Worm (Caenorhabditis elegans): ENCODE results near the gene F44B9.10.

The F44B9.10 gene

ce11 chrIII:8022077-8022476 is 11.4 kb downstream of the F44B9.10 start, which contains the start of gene F44B9.2:
Gene F44B9.2 (plus strand): TSS chrIII:8022463.
- TF ChIP-seq nhr-12 (tag; optimal IDR thresholded peaks at IDR 0.05) (no peak), nhr-25 (tag; optimal IDR thresholded peaks at IDR 0.05) (no peak), ceh-82 (tag; optimal IDR thresholded peaks at IDR 0.05) (no peak), mml-1 (tag; optimal IDR thresholded peaks at IDR 0.05) (no peak), lsy-12 (tag; optimal IDR thresholded peaks at IDR 0.05) (no peak), nhr-28 (tag; optimal IDR thresholded peaks at IDR 0.05) (no peak), nhr-76 (tag; optimal IDR thresholded peaks at IDR 0.05) (no peak), egl-27 (tag; optimal IDR thresholded peaks at IDR 0.05) (no peak), pha-4 (tag; optimal IDR thresholded peaks at IDR 0.05) (no peak), nhr-77 (tag; optimal IDR thresholded peaks at IDR 0.05) (no peak), lin-15B (tag; optimal IDR thresholded peaks at IDR 0.05) (no peak), hmg-11 (tag; optimal IDR thresholded peaks at IDR 0.05) (no peak), daf-12 (tag; optimal IDR thresholded peaks at IDR 0.05) (no peak), elt-2 (tag; optimal IDR thresholded peaks at IDR 0.05) (no peak), ceh-28 (tag; optimal IDR thresholded peaks at IDR 0.05) (no peak), unc-62 (GFP tag; optimal IDR thresholded peaks at IDR 0.05) (no peak), ceh-16 (tag; optimal IDR thresholded peaks at IDR 0.05) (no peak)

- peak; percentile 64 for TF ChIP-seq lsy-12 (tag; optimal IDR thresholded peaks at IDR 0.05)
- TF ChIP-seq nhr-43 (tag; optimal IDR thresholded peaks at IDR 0.05; ENCODE audit: poor library complexity, severe bottlenecking) = peak; percentile 58
- TF ChIP-seq pha-4 (tag; optimal IDR thresholded peaks at IDR 0.05) = peak; percentile 84
- peak; percentile 7 for TF ChIP-seq pqm-1 (tag; optimal IDR thresholded peaks at IDR 0.05)
- no peak for TF ChIP-seq mdl-1 (tag; optimal IDR thresholded peaks at IDR 0.05)
- peak; percentile 63 for TF ChIP-seq R02D3.7 (tag; optimal IDR thresholded peaks at IDR 0.05)
- no peak for TF ChIP-seq fkh-2 (tag; optimal IDR thresholded peaks at IDR 0.05)
- TF ChIP-seq elt-3 (tag; optimal IDR thresholded peaks at IDR 0.05) = no peak
- TF ChIP-seq ZK546.5 (tag; optimal IDR thresholded peaks at IDR 0.05) = no peak
- no peak for TF ChIP-seq nhr-28 (tag; optimal IDR thresholded peaks at IDR 0.05)
- no peak for TF ChIP-seq nhr-77 (tag; optimal IDR thresholded peaks at IDR 0.05)
- peak; percentile 89 for TF ChIP-seq nhr-23 (tag; optimal IDR thresholded peaks at IDR 0.05)
- TF ChIP-seq zag-1 (tag; optimal IDR thresholded peaks at IDR 0.05) = no peak
- TF ChIP-seq elt-1 (tag; optimal IDR thresholded peaks at IDR 0.05) = no peak
- no peak for TF ChIP-seq ztf-4 (tag; optimal IDR thresholded peaks at IDR 0.05)
- no peak for TF ChIP-seq daf-12 (tag; optimal IDR thresholded peaks at IDR 0.05)
- TF ChIP-seq aly-2 (tag; optimal IDR thresholded peaks at IDR 0.05) = no peak
- TF ChIP-seq fkh-10 (GFP tag; optimal IDR thresholded peaks at IDR 0.05) = no peak
- TF ChIP-seq skn-1 (tag; optimal IDR thresholded peaks at IDR 0.05) = peak; percentile 34
- TF ChIP-seq unc-62 (GFP tag; optimal IDR thresholded peaks at IDR 0.05) = no peak
- no peak for TF ChIP-seq nhr-11 (tag; optimal IDR thresholded peaks at IDR 0.05)
- TF ChIP-seq jun-1 (tag; optimal IDR thresholded peaks at IDR 0.05) = peak; percentile 45
- peak; percentile 85 for TF ChIP-seq lin-15B (tag; optimal IDR thresholded peaks at IDR 0.05)
- TF ChIP-seq mml-1 (tag; optimal IDR thresholded peaks at IDR 0.05) = no peak
- peak; percentile 86 for TF ChIP-seq hmg-11 (tag; optimal IDR thresholded peaks at IDR 0.05)
- peak; percentile 74 for TF ChIP-seq sea-2 (GFP tag; optimal IDR thresholded peaks at IDR 0.05)
- peak; percentile 46 for TF ChIP-seq elt-2 (tag; optimal IDR thresholded peaks at IDR 0.05)
- TF ChIP-seq unc-39 (tag; optimal IDR thresholded peaks at IDR 0.05) = no peak
- TF ChIP-seq ceh-16 (tag; optimal IDR thresholded peaks at IDR 0.05) = no peak
- TF ChIP-seq snpc-4 (tag; optimal IDR thresholded peaks at IDR 0.05) = peak; percentile 64
- TF ChIP-seq nfya-1 (tag; optimal IDR thresholded peaks at IDR 0.05; ENCODE audit: insufficient read depth) = peak; percentile 86
- TF ChIP-seq ceh-28 (tag; optimal IDR thresholded peaks at IDR 0.05) = peak; percentile 92
- no peak for TF ChIP-seq ama-1 (optimal IDR thresholded peaks at IDR 0.05)
- TF ChIP-seq lin-39 (tag; optimal IDR thresholded peaks at IDR 0.05) = peak; percentile 82
- TF ChIP-seq nhr-67 (tag; optimal IDR thresholded peaks at IDR 0.05) = no peak
- TF ChIP-seq ceh-9 (tag; optimal IDR thresholded peaks at IDR 0.05) = no peak
- no peak for TF ChIP-seq nhr-237 (tag; optimal IDR thresholded peaks at IDR 0.05)
- TF ChIP-seq fos-1 (tag; optimal IDR thresholded peaks at IDR 0.05) = no peak
- no peak for TF ChIP-seq nhr-12 (tag; optimal IDR thresholded peaks at IDR 0.05)
- TF ChIP-seq egl-27 (tag; optimal IDR thresholded peaks at IDR 0.05) = no peak
- peak; percentile 52 for TF ChIP-seq tbx-2 (tag; optimal IDR thresholded peaks at IDR 0.05)
- TF ChIP-seq eor-1 (tag; optimal IDR thresholded peaks at IDR 0.05) = no peak
- peak; percentile 90 for TF ChIP-seq nhr-25 (tag; optimal IDR thresholded peaks at IDR 0.05)
- TF ChIP-seq ztf-11 (tag; optimal IDR thresholded peaks at IDR 0.05) = no peak
- TF ChIP-seq egl-5 (tag; optimal IDR thresholded peaks at IDR 0.05) = no peak
- no peak for TF ChIP-seq ceh-82 (tag; optimal IDR thresholded peaks at IDR 0.05)
- no peak for TF ChIP-seq nhr-76 (tag; optimal IDR thresholded peaks at IDR 0.05)
These were observed 12.6 kb downstream of the F44B9.10 start, which contains the start of gene lin-36 for ce11 chrIII:8020823-8021332. Gene lin-36 (minus strand): TSS chrIII:8020873.
